Fruit fly (Drosophila melanogaster) whole organism, adult: ENCODE results near the gene CG15602.

Source experiments
- CG11617 ChIP-seq: fragments of 200-800 bp; sonication (Bioruptor generic); optimal IDR thresholded peaks from 2 replicates; lab custom pipeline; 2017; ENCODE audit warnings: mild to moderate bottlenecking, missing biosample characterization, missing genetic modification reagents, missing genetic modification characterization
- CG12768 ChIP-seq: fragments of 200-800 bp; sonication (Bioruptor generic); optimal IDR thresholded peaks from 2 replicates; lab custom pipeline; 2017; ENCODE audit warnings: missing biosample characterization, missing genetic modification characterization, mild to moderate bottlenecking, moderate library complexity, missing genetic modification reagents
- CG14711 ChIP-seq: fragments of 200-800 bp; sonication (Bioruptor generic); optimal IDR thresholded peaks from 2 replicates; lab custom pipeline; 2018; ENCODE audit warnings: missing biosample characterization, mild to moderate bottlenecking, missing genetic modification characterization, moderate library complexity
- CG1620 ChIP-seq: fragments of 200-800 bp; sonication (Bioruptor generic); optimal IDR thresholded peaks from 2 replicates; lab custom pipeline; 2016; ENCODE audit warnings: missing biosample characterization, missing genetic modification characterization
- CG33017 ChIP-seq: fragments of 200-800 bp; sonication (Bioruptor generic); optimal IDR thresholded peaks from 2 replicates; lab custom pipeline; 2018; ENCODE audit warnings: missing biosample characterization, mild to moderate bottlenecking, missing genetic modification characterization, moderate library complexity
- CG7045 ChIP-seq: fragments of 200-800 bp; sonication (Bioruptor generic); optimal IDR thresholded peaks from 2 replicates; lab custom pipeline; 2017; ENCODE audit warnings: missing biosample characterization, mild to moderate bottlenecking, missing genetic modification characterization
- CG7101 ChIP-seq: fragments of 200-800 bp; sonication (Bioruptor generic); optimal IDR thresholded peaks from 2 replicates; lab custom pipeline; 2018; ENCODE audit warnings: missing biosample characterization, mild to moderate bottlenecking, missing genetic modification characterization, moderate library complexity
- Clk ChIP-seq: fragments of 200-800 bp; sonication (Bioruptor generic); optimal IDR thresholded peaks from 2 replicates; lab custom pipeline; 2017; ENCODE audit warnings: missing biosample characterization, missing genetic modification characterization
- Mnt ChIP-seq: fragments of 200-800 bp; sonication (Bioruptor generic); optimal IDR thresholded peaks from 2 replicates; lab custom pipeline; 2016; ENCODE audit warnings: missing biosample characterization, mild to moderate bottlenecking, missing genetic modification characterization
- cnc ChIP-seq, 2 experiments: fragments of >200 bp; optimal IDR thresholded peaks; 2 replicates each; lab custom pipeline; 2017
- kay ChIP-seq: fragments of 200-800 bp; sonication (Bioruptor generic); peaks from one replicate; lab custom pipeline; 2016; ENCODE audit warnings: missing biosample characterization, missing genetic modification characterization, borderline replicate concordance
- ovo ChIP-seq: fragments of 200-800 bp; sonication (Bioruptor generic); optimal IDR thresholded peaks from 2 replicates; lab custom pipeline; 2016; ENCODE audit warnings: missing biosample characterization, missing genetic modification characterization
- pad ChIP-seq: fragments of 200-800 bp; sonication (Bioruptor generic); optimal IDR thresholded peaks from 3 replicates; lab custom pipeline; 2017; ENCODE audit warnings: missing biosample characterization, missing genetic modification characterization, mild to moderate bottlenecking, moderate library complexity, missing genetic modification reagents
- toe ChIP-seq: fragments of 200-800 bp; sonication (Bioruptor generic); optimal IDR thresholded peaks from 2 replicates; lab custom pipeline; 2016; ENCODE audit warnings: missing biosample characterization, missing genetic modification characterization

dm6 chrX:15762723-15763122 lies 36.5 kb upstream of the CG15602 start, which contains the start of gene Polr3A:
- TF ChIP-seq CG7045 (GFP tag; lab: Kevin White, UChicago) = no peak
- no peak for TF ChIP-seq CG11617 (GFP tag; lab: Kevin White, UChicago)
- no peak for TF ChIP-seq cnc (optimal IDR thresholded peaks at IDR 0.05; lab: Kevin White, UChicago)
- no peak for TF ChIP-seq Clk (GFP tag; lab: Kevin White, UChicago)
- TF ChIP-seq CG14711 (tag; lab: Kevin White, UChicago) = no peak
- TF ChIP-seq CG1620 (GFP tag; lab: Kevin White, UChicago) = no peak
- TF ChIP-seq CG12768 (GFP tag; lab: Kevin White, UChicago) = no peak
- no peak for TF ChIP-seq toe
- no peak for TF ChIP-seq ovo (GFP tag; lab: Kevin White, UChicago)
- no peak for TF ChIP-seq CG33017 (tag; lab: Kevin White, UChicago)
- no peak for TF ChIP-seq kay (GFP tag; lab: Kevin White, UChicago)
- TF ChIP-seq CG7101 (tag; lab: Kevin White, UChicago) = no peak
- peak; percentile 92 for TF ChIP-seq Mnt (GFP tag; lab: Kevin White, UChicago)
- TF ChIP-seq pad (GFP tag; lab: Kevin White, UChicago) = no peak
